Fruit fly (Drosophila melanogaster): ENCODE data around the gene CG7115.

The CG7115 gene

dm6 chr2L:7809699-7810088, 11.3 kb upstream of the CG7115 start (continued):
- no peak for TF ChIP-seq CG10209 (GFP tag; optimal IDR thresholded peaks at IDR 0.05)
- TF ChIP-seq Six4 (GFP tag; optimal IDR thresholded peaks at IDR 0.05) = no peak
- no peak for TF ChIP-seq sc (optimal IDR thresholded peaks at IDR 0.05)
- TF ChIP-seq sc (GFP tag; optimal IDR thresholded peaks at IDR 0.05) = no peak
- TF ChIP-seq Dip3 (GFP tag; optimal IDR thresholded peaks at IDR 0.05) = no peak
- TF ChIP-seq CG4820 (GFP tag; optimal IDR thresholded peaks at IDR 0.05) = no peak
- no peak for TF ChIP-seq ATbp (GFP tag; optimal IDR thresholded peaks at IDR 0.05)
- TF ChIP-seq corto (GFP tag; optimal IDR thresholded peaks at IDR 0.05) = no peak
- no peak for TF ChIP-seq Dfd (GFP tag; optimal IDR thresholded peaks at IDR 0.05)
- no peak for TF ChIP-seq esg (GFP tag; conservative IDR thresholded peaks at IDR 0.05)
- no peak for TF ChIP-seq fd102C (GFP tag; optimal IDR thresholded peaks at IDR 0.05)
- TF ChIP-seq nerfin-1 (tag; optimal IDR thresholded peaks at IDR 0.05) = peak; percentile 95
- TF ChIP-seq CG17568 (GFP tag; optimal IDR thresholded peaks at IDR 0.05) = peak; percentile 17
- TF ChIP-seq Abd-B (GFP tag; optimal IDR thresholded peaks at IDR 0.05) = no peak
- TF ChIP-seq fd96Cb (tag; optimal IDR thresholded peaks at IDR 0.05) = no peak
- peak; percentile 13 for TF ChIP-seq Sry-δ (GFP tag; optimal IDR thresholded peaks at IDR 0.05)
- no peak for TF ChIP-seq CG9932 (GFP tag; IDR thresholded peaks at IDR 0.05)
- no peak for TF ChIP-seq Fer2 (tag; optimal IDR thresholded peaks at IDR 0.05)
- no peak for TF ChIP-seq CG4424 (GFP tag; optimal IDR thresholded peaks at IDR 0.05)
- TF ChIP-seq yki (optimal IDR thresholded peaks at IDR 0.05) = peak; percentile 28
- peak; percentile 58 for TF ChIP-seq CG6813 (GFP tag; optimal IDR thresholded peaks at IDR 0.05)
- TF ChIP-seq Aef1 (GFP tag; IDR thresholded peaks at IDR 0.05) = no peak
- TF ChIP-seq run (tag; optimal IDR thresholded peaks at IDR 0.05) = no peak
- TF ChIP-seq pb (GFP tag; optimal IDR thresholded peaks at IDR 0.05) = no peak
- TF ChIP-seq CG1647 (GFP tag; optimal IDR thresholded peaks at IDR 0.05) = no peak
- TF ChIP-seq CG30020 (tag; optimal IDR thresholded peaks at IDR 0.05) = no peak
- no peak for TF ChIP-seq CG5245 (GFP tag; optimal IDR thresholded peaks at IDR 0.05)
- TF ChIP-seq Hr39 (optimal IDR thresholded peaks at IDR 0.05) = no peak
- no peak for TF ChIP-seq klu (GFP tag; IDR thresholded peaks at IDR 0.05)
- no peak for TF ChIP-seq CG5180 (GFP tag; optimal IDR thresholded peaks at IDR 0.05)
- TF ChIP-seq shn (GFP tag; optimal IDR thresholded peaks at IDR 0.05) = no peak
- TF ChIP-seq crp (GFP tag; optimal IDR thresholded peaks at IDR 0.05) = no peak
- TF ChIP-seq crol (GFP tag; IDR thresholded peaks at IDR 0.05) = peak; percentile 96
- peak in 1 of 2 experiments; percentile 92 for TF ChIP-seq Pdp1 (GFP tag; optimal IDR thresholded peaks at IDR 0.05)
- no peak for TF ChIP-seq CG13775 (GFP tag; optimal IDR thresholded peaks at IDR 0.05)
- TF ChIP-seq fd3F (GFP tag; optimal IDR thresholded peaks at IDR 0.05) = no peak
- TF ChIP-seq CG1529 (GFP tag; optimal IDR thresholded peaks at IDR 0.05) = no peak
- TF ChIP-seq CG1602 (GFP tag; optimal IDR thresholded peaks at IDR 0.05) = no peak
- TF ChIP-seq CG7556 (GFP tag; optimal IDR thresholded peaks at IDR 0.05) = no peak
- TF ChIP-seq gcm (GFP tag; optimal IDR thresholded peaks at IDR 0.05) = no peak
- TF ChIP-seq Mad (GFP tag; optimal IDR thresholded peaks at IDR 0.05) = no peak
- no peak for TF ChIP-seq Ssrp (tag; optimal IDR thresholded peaks at IDR 0.05)
- no peak for TF ChIP-seq org-1 (GFP tag; optimal IDR thresholded peaks at IDR 0.05)
- TF ChIP-seq zen (tag; optimal IDR thresholded peaks at IDR 0.05) = no peak
- TF ChIP-seq CG12104 (GFP tag; optimal IDR thresholded peaks at IDR 0.05) = no peak
- TF ChIP-seq knrl (GFP tag; IDR thresholded peaks at IDR 0.05; ENCODE audit: partially characterized antibody) = no peak
- peak; percentile 77; the same call in 1 of the 3 replicates for TF ChIP-seq CG34422 (GFP tag; IDR thresholded peaks at IDR 0.05)
- no peak for TF ChIP-seq CG4617 (GFP tag; optimal IDR thresholded peaks at IDR 0.05; ENCODE audit: borderline replicate concordance)
- TF ChIP-seq CG10654 (GFP tag; optimal IDR thresholded peaks at IDR 0.05) = no peak
- no peak for TF ChIP-seq ap (GFP tag; IDR thresholded peaks at IDR 0.05)
- no peak for TF ChIP-seq CG15696 (tag; optimal IDR thresholded peaks at IDR 0.05)
- no peak for TF ChIP-seq CG9437 (GFP tag; optimal IDR thresholded peaks at IDR 0.05)
